Worm (Caenorhabditis elegans): Measurements from ENCODE around the gene col-138.

ce11 chrIV:17153002-17153401 is 30.5 kb downstream of the col-138 start:
- TF ChIP-seq ama-1 (optimal IDR thresholded peaks at IDR 0.05) (no peak), ama-1 (GFP tag; optimal IDR thresholded peaks at IDR 0.05) (no peak), let-607 (tag; optimal IDR thresholded peaks at IDR 0.05) (no peak), unc-62 (GFP tag; optimal IDR thresholded peaks at IDR 0.05) (no peak), bed-1 (GFP tag; IDR thresholded peaks at IDR 0.05) (no peak), him-1 (tag; optimal IDR thresholded peaks at IDR 0.05) (no peak), nhr-90 (tag; optimal IDR thresholded peaks at IDR 0.05) (no peak), nhr-27 (tag; optimal IDR thresholded peaks at IDR 0.05) (no peak), bed-2 (GFP tag; IDR thresholded peaks at IDR 0.05) (no peak), zim-3 (tag; optimal IDR thresholded peaks at IDR 0.05) (no peak)

Measured in whole organism, young adult.